Worm (Caenorhabditis elegans) whole organism, young adult: ENCODE results near the gene cks-1.

Experiments used
- B0019.2 ChIP-seq: fragments of 200-800 bp; sonication (Bioruptor generic); conservative IDR thresholded peaks from 2 replicates; pipeline ENCODE4 v1.3.6; 2022; ENCODE audit warnings: missing genetic modification reagents, missing genetic modification characterization, missing compliant biosample characterization
- akir-1 ChIP-seq: fragments of 200-800 bp; sonication (Bioruptor generic); optimal IDR thresholded peaks from 2 replicates; lab custom pipeline; 2018; ENCODE audit warnings: mild to moderate bottlenecking, missing genetic modification characterization, moderate library complexity, missing compliant biosample characterization
- athp-1 ChIP-seq: sonication (generic microtip); optimal IDR thresholded peaks from 2 replicates; lab custom pipeline; 2017; ENCODE audit warnings: mild to moderate bottlenecking, missing genetic modification characterization, missing compliant biosample characterization
- ceh-79 ChIP-seq: sonication (generic microtip); optimal IDR thresholded peaks from 2 replicates; lab custom pipeline; 2017; ENCODE audit warnings: mild to moderate bottlenecking, missing genetic modification characterization, missing compliant biosample characterization
- ceh-91 ChIP-seq: fragments of 200-800 bp; sonication (Bioruptor generic); IDR thresholded peaks from 2 replicates; pipeline ENCODE4 v1.3.6; 2022; ENCODE audit warnings: missing genetic modification reagents, missing genetic modification characterization, missing compliant biosample characterization
- hlh-26 ChIP-seq: fragments of 200-800 bp; sonication (Bioruptor generic); conservative IDR thresholded peaks from 2 replicates; pipeline ENCODE4 v1.3.6; 2022; ENCODE audit warnings: missing genetic modification reagents, missing genetic modification characterization, missing compliant biosample characterization
- hsf-1 ChIP-seq: fragments of 200-800 bp; sonication (Bioruptor generic); IDR thresholded peaks from 2 replicates; pipeline ENCODE4 v1.3.6; 2022; ENCODE audit warnings: missing genetic modification reagents, missing genetic modification characterization, missing compliant biosample characterization
- let-526 ChIP-seq: fragments of 200-800 bp; sonication (Bioruptor generic); IDR thresholded peaks from 2 replicates; pipeline ENCODE4 v1.3.6; 2022; ENCODE audit warnings: missing genetic modification reagents, missing genetic modification characterization, missing compliant biosample characterization
- nfyb-1 ChIP-seq: fragments of 200-800 bp; sonication (Bioruptor generic); IDR thresholded peaks from 2 replicates; pipeline ENCODE4 v1.3.6; 2022; ENCODE audit warnings: missing genetic modification reagents, missing genetic modification characterization, missing compliant biosample characterization
- pha-4 ChIP-seq: fragments of 150-350 bp; sonication (generic microtip); optimal IDR thresholded peaks from 2 replicates; lab custom pipeline; 2014; ENCODE audit warnings: missing biosample characterization, missing genetic modification reagents, missing genetic modification characterization

- TF ChIP-seq B0019.2 (GFP tag; lab: Robert Waterston, UW) (no peak), nfyb-1 (GFP tag; lab: Robert Waterston, UW) (no peak), athp-1 (tag; lab: Kevin White, UChicago) (no peak), akir-1 (no peak), pha-4 (no peak), let-526 (GFP tag; lab: Robert Waterston, UW) (no peak), hlh-26 (GFP tag; lab: Robert Waterston, UW) (no peak), hsf-1 (GFP tag; lab: Robert Waterston, UW) (no peak), ceh-91 (no peak), ceh-79 (tag; lab: Kevin White, UChicago) (no peak)
Observed at ce11 chrIV:8542272-8542671, 28.6 kb downstream of the cks-1 start.
